Worm (Caenorhabditis elegans): Measurements from ENCODE around the gene C54G10.1.

Gene C54G10.1

ce11 chrV:14617711-14618110 lies 23.2 kb upstream of the C54G10.1 start:
- TF ChIP-seq zfp-3 (GFP tag; conservative IDR thresholded peaks at IDR 0.05) (no peak), attf-4 (tag; optimal IDR thresholded peaks at IDR 0.05) (no peak), aha-1 (tag) (peak; percentile 25)

ce11 chrV:14620311-14620710 lies 20.6 kb upstream of the C54G10.1 start:
- TF ChIP-seq aha-1 (tag) (peak; percentile 3), ces-1 (GFP tag; optimal IDR thresholded peaks at IDR 0.05) (peak; percentile 54), unc-62 (GFP tag; optimal IDR thresholded peaks at IDR 0.05 in 1 of 2) (peak in 1 of 2 experiments; percentile 22), unc-62 (tag; optimal IDR thresholded peaks at IDR 0.05) (no peak), lin-13 (GFP tag; optimal IDR thresholded peaks at IDR 0.05) (no peak), madf-5 (GFP tag; IDR thresholded peaks at IDR 0.05) (no peak), fkh-10 (GFP tag; optimal IDR thresholded peaks at IDR 0.05) (peak; percentile 82)

ce11 chrV:14620835-14621234 lies 20.1 kb upstream of the C54G10.1 start, which contains the start of gene hot-1:
TSS of gene hot-1 (plus strand) at chrV:14621135.
- no peak for TF ChIP-seq nhr-111 (GFP tag; optimal IDR thresholded peaks at IDR 0.05)

ce11 chrV:14625662-14626061 lies 15.2 kb upstream of the C54G10.1 start:
- no peak for TF ChIP-seq fkh-10 (GFP tag; optimal IDR thresholded peaks at IDR 0.05)
- peak; percentile 50; the same call in 1 of the 2 replicates for TF ChIP-seq ceh-20 (GFP tag; IDR thresholded peaks at IDR 0.05)
- TF ChIP-seq lin-29 (GFP tag; IDR thresholded peaks at IDR 0.05), result no peak
- TF ChIP-seq dve-1 (tag; optimal IDR thresholded peaks at IDR 0.05; ENCODE audit: insufficient read depth), result no peak
- TF ChIP-seq daf-8 (GFP tag; IDR thresholded peaks at IDR 0.05), result no peak
- TF ChIP-seq unc-62 (GFP tag; optimal IDR thresholded peaks at IDR 0.05 in 1 of 2), result peak in 1 of 2 experiments; percentile 60
- no peak for TF ChIP-seq unc-62 (tag; optimal IDR thresholded peaks at IDR 0.05)
- no peak for TF ChIP-seq lin-39 (tag; optimal IDR thresholded peaks at IDR 0.05)

ce11 chrV:14631588-14631987 lies 9.3 kb upstream of the C54G10.1 start, which contains the start of gene F43D2.3:
TSS of gene F43D2.3 (plus strand) at chrV:14631888.
- TF ChIP-seq daf-19 (GFP tag; conservative IDR thresholded peaks at IDR 0.05) (no peak), egl-43 (GFP tag; IDR thresholded peaks at IDR 0.05) (no peak), madf-9 (GFP tag; conservative IDR thresholded peaks at IDR 0.05) (no peak), dmd-6 (GFP tag; IDR thresholded peaks at IDR 0.05) (no peak), php-3 (GFP tag; IDR thresholded peaks at IDR 0.05) (no peak), mdt-29 (GFP tag; IDR thresholded peaks at IDR 0.05) (no peak), ZK337.2 (GFP tag; IDR thresholded peaks at IDR 0.05) (no peak), saeg-2 (GFP tag; IDR thresholded peaks at IDR 0.05) (no peak), ztf-11 (tag; optimal IDR thresholded peaks at IDR 0.05) (no peak), T20F7.1 (GFP tag; optimal IDR thresholded peaks at IDR 0.05) (no peak), lin-39 (tag; optimal IDR thresholded peaks at IDR 0.05) (no peak), arid-1 (GFP tag; conservative IDR thresholded peaks at IDR 0.05) (no peak), spr-1 (tag; optimal IDR thresholded peaks at IDR 0.05) (no peak), unc-39 (tag; optimal IDR thresholded peaks at IDR 0.05) (no peak), vab-7 (GFP tag; IDR thresholded peaks at IDR 0.05) (no peak), gei-8 (GFP tag; optimal IDR thresholded peaks at IDR 0.05) (no peak), nhr-10 (tag; optimal IDR thresholded peaks at IDR 0.05) (no peak)

ce11 chrV:14633319-14633718 lies 7.6 kb upstream of the C54G10.1 start:
- peak; percentile 39 for TF ChIP-seq mxl-3 (GFP tag; optimal IDR thresholded peaks at IDR 0.05)
- TF ChIP-seq T20F7.1 (GFP tag; optimal IDR thresholded peaks at IDR 0.05), result no peak
- peak in 1 of 2 experiments; percentile 29 for TF ChIP-seq mdl-1 (tag; optimal IDR thresholded peaks at IDR 0.05)
- no peak for TF ChIP-seq vab-7 (GFP tag; IDR thresholded peaks at IDR 0.05)
- TF ChIP-seq arid-1 (GFP tag; conservative IDR thresholded peaks at IDR 0.05), result no peak
- TF ChIP-seq Y5F2A.4 (GFP tag; optimal IDR thresholded peaks at IDR 0.05), result no peak
- peak; percentile 43 for TF ChIP-seq hlh-30 (tag; optimal IDR thresholded peaks at IDR 0.05; ENCODE audit: insufficient read depth)
- TF ChIP-seq dmd-6 (GFP tag; IDR thresholded peaks at IDR 0.05), result peak; percentile 17; the same call in 1 of the 2 replicates
- TF ChIP-seq nhr-28 (tag; optimal IDR thresholded peaks at IDR 0.05), result peak; percentile 30
- no peak for TF ChIP-seq spr-1 (tag; optimal IDR thresholded peaks at IDR 0.05)
- TF ChIP-seq snpc-1.2 (GFP tag; IDR thresholded peaks at IDR 0.05), result no peak
- peak in 1 of 2 experiments; percentile 60 for TF ChIP-seq unc-62 (GFP tag; optimal IDR thresholded peaks at IDR 0.05 in 1 of 2)
- no peak for TF ChIP-seq unc-62 (tag; optimal IDR thresholded peaks at IDR 0.05)
- TF ChIP-seq lir-3 (tag; optimal IDR thresholded peaks at IDR 0.05), result no peak
